Worm (Caenorhabditis elegans): ENCODE results near the gene lbp-1.

lbp-1 gene

DNA sequence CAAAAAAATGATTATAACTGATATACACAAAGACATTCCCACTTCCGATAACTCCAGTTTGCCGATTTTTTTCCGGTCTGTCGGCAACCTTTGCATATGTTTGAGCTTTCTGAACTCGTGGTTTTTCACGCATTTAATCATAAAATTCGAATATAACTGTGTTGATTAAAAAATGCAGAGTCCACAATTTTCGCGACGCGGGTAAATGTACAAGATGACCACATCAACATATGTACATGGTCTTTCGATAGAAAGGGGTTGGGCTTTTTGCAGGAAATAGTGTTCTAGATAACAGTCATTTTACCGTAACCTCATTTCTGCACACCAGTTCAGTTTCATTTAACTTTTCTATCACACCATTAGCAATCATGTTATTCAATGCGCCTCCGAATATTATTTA is 23.4 kb downstream of the lbp-1 start, which contains the start of gene K09C4.5:
TSS of gene K09C4.5 (plus strand) at position 326 of the 400 bp plus-strand sequence.
- no peak for TF ChIP-seq rpc-1 (optimal IDR thresholded peaks at IDR 0.05)
- no peak for TF ChIP-seq rpc-1 (tag; optimal IDR thresholded peaks at IDR 0.05)
- TF ChIP-seq egl-18 (GFP tag; IDR thresholded peaks at IDR 0.05) = no peak
- TF ChIP-seq snpc-1.3 (tag; optimal IDR thresholded peaks at IDR 0.05; ENCODE audit: insufficient read depth) = no peak
- TF ChIP-seq B0336.3 (GFP tag; IDR thresholded peaks at IDR 0.05) = no peak
- no peak for TF ChIP-seq lin-35 (GFP tag; optimal IDR thresholded peaks at IDR 0.05)

DNA sequence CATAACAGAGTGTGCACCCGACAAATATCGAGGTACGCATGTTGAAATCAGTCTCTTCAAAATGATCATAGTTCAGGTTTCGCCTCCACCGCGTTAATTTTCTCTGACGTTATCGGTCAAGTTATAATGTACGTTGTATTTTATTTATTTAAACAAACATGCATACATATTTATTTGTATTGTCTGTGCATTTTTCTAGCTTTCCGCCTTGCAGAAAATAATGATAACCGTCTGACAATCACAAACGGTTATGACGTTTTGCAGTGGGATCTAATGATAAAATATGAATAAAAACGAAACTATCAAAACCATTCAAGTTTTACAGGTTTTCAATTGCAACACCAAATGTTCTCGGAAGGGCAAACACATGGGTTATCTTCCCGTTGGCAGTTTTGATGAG is 24.2 kb downstream of the lbp-1 start:
- TF ChIP-seq nhr-80 (tag; optimal IDR thresholded peaks at IDR 0.05) (peak; percentile 57), hlh-12 (tag; optimal IDR thresholded peaks at IDR 0.05) (no peak), mxl-1 (tag; optimal IDR thresholded peaks at IDR 0.05) (no peak), F22D6.2 (tag; optimal IDR thresholded peaks at IDR 0.05) (no peak)

DNA sequence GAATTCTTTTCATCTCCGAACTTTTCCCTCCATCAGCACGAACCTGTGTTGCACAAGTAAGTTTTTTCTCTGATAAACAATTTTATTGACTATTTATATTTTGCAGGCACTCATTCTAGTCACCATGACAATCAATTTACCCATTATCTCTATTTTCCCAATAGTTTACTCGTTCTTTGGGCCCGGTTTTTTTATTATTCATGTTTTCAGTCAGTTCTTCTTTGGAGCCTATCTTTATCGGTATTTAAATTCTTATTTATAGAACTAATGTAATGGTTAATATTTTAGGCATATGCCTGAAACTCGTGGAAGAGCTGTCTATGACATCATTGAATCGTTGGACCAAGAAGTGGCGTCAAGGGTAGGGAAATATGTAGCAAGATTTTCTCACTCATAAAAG is 26.0 kb downstream of the lbp-1 start:
- no peak for TF ChIP-seq snpc-4 (GFP tag; optimal IDR thresholded peaks at IDR 0.05)
- no peak for TF ChIP-seq snpc-4 (tag; optimal IDR thresholded peaks at IDR 0.05)
- TF ChIP-seq nhr-90 (tag; optimal IDR thresholded peaks at IDR 0.05) = no peak
- no peak for TF ChIP-seq bed-2 (GFP tag; IDR thresholded peaks at IDR 0.05)
- TF ChIP-seq rcor-1 (GFP tag; IDR thresholded peaks at IDR 0.05) = no peak
- no peak for TF ChIP-seq chd-7 (tag; optimal IDR thresholded peaks at IDR 0.05)
- TF ChIP-seq madf-3 (GFP tag; IDR thresholded peaks at IDR 0.05) = no peak
- TF ChIP-seq Y67H2A.10 (GFP tag; conservative IDR thresholded peaks at IDR 0.05) = no peak
- TF ChIP-seq nfya-2 (GFP tag; IDR thresholded peaks at IDR 0.05) = no peak
- no peak for TF ChIP-seq F52B5.7 (tag; optimal IDR thresholded peaks at IDR 0.05)
- TF ChIP-seq sea-2 (GFP tag; IDR thresholded peaks at IDR 0.05) = no peak
- no peak for TF ChIP-seq nhr-80 (tag; optimal IDR thresholded peaks at IDR 0.05)
- no peak for TF ChIP-seq unc-130 (GFP tag; optimal IDR thresholded peaks at IDR 0.05)
- no peak for TF ChIP-seq ztf-26 (tag; optimal IDR thresholded peaks at IDR 0.05)

DNA sequence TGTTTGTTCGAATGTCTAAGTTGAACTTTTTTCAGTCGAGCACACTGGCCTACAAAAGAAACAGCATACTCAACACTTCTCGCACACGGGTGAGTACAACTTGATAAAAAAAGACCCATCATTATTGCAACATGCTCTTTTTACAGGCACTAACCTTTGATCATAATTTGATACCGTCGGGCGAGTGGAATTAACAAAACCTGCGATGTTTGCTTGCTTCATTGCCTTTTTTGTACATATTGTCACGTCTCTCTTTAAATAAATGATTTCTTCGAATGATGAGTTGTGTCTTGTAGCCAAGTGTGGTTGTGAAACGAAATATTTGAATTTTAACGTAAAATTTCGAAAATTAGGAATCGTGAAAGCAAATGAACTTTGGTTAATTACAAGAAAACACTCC is 26.5 kb downstream of the lbp-1 start:
- TF ChIP-seq nhr-27 (tag; optimal IDR thresholded peaks at IDR 0.05) (no peak), F33H1.4 (GFP tag; IDR thresholded peaks at IDR 0.05) (no peak), dpl-1 (GFP tag; optimal IDR thresholded peaks at IDR 0.05) (no peak), unc-62 (GFP tag; optimal IDR thresholded peaks at IDR 0.05) (no peak), nhr-80 (tag; optimal IDR thresholded peaks at IDR 0.05) (peak; percentile 72)

ce11 chrX:3289183-3289582 is 30.2 kb downstream of the lbp-1 start, which contains the start of gene K09C4.4:
K09C4.4 (plus strand) TSS chrX:3289483.
- TF ChIP-seq F55B11.4 (tag; optimal IDR thresholded peaks at IDR 0.05; ENCODE audit: borderline replicate concordance, insufficient read depth) (no peak), K12H6.12 (tag; optimal IDR thresholded peaks at IDR 0.05) (no peak), ztf-25 (GFP tag; IDR thresholded peaks at IDR 0.05) (no peak), Y53F4B.3 (GFP tag; IDR thresholded peaks at IDR 0.05) (no peak), hlh-12 (tag; optimal IDR thresholded peaks at IDR 0.05) (no peak), efl-1 (GFP tag; optimal IDR thresholded peaks at IDR 0.05) (no peak), snpc-3.4 (tag; optimal IDR thresholded peaks at IDR 0.05) (no peak), ccch-3 (GFP tag; optimal IDR thresholded peaks at IDR 0.05) (no peak), rec-8 (tag; optimal IDR thresholded peaks at IDR 0.05) (no peak), lin-40 (tag; optimal IDR thresholded peaks at IDR 0.05) (no peak), ZK185.1 (tag; optimal IDR thresholded peaks at IDR 0.05; ENCODE audit: poor library complexity, severe bottlenecking) (no peak), fkh-3 (tag; optimal IDR thresholded peaks at IDR 0.05) (no peak), madf-8 (GFP tag; conservative IDR thresholded peaks at IDR 0.05) (no peak), aptf-2 (GFP tag; conservative IDR thresholded peaks at IDR 0.05) (no peak), ztf-22 (GFP tag; optimal IDR thresholded peaks at IDR 0.05) (no peak)
